Worm (Caenorhabditis elegans): Measurements from ENCODE around the gene fbxc-54.

- TF ChIP-seq ceh-82 (tag; optimal IDR thresholded peaks at IDR 0.05): no peak
- TF ChIP-seq elt-3 (tag; optimal IDR thresholded peaks at IDR 0.05): no peak
- TF ChIP-seq elt-2 (tag; optimal IDR thresholded peaks at IDR 0.05): no peak
- no peak for TF ChIP-seq isw-1 (GFP tag; IDR thresholded peaks at IDR 0.05)
- TF ChIP-seq pag-3 (tag; optimal IDR thresholded peaks at IDR 0.05; ENCODE audit: borderline replicate concordance, insufficient read depth): no peak
- TF ChIP-seq nhr-12 (tag; optimal IDR thresholded peaks at IDR 0.05): no peak
These were observed 26.4 kb downstream of the fbxc-54 start for ce11 chrII:57873-58272.
